Worm (Caenorhabditis elegans): Measurements from ENCODE around the gene rocf-1.

ce11 chrV:15432457-15432856 is 31.8 kb downstream of the rocf-1 start, which contains the start of gene T26H5.8:
- TF ChIP-seq hnd-1 (tag; optimal IDR thresholded peaks at IDR 0.05) (no peak), ets-7 (tag; optimal IDR thresholded peaks at IDR 0.05) (no peak), ama-1 (optimal IDR thresholded peaks at IDR 0.05) (no peak), tbx-11 (GFP tag; IDR thresholded peaks at IDR 0.05) (no peak), flt-1 (GFP tag; IDR thresholded peaks at IDR 0.05) (no peak), tra-4 (tag; optimal IDR thresholded peaks at IDR 0.05) (no peak)

Measured in whole organism, early embryonic.